Worm (Caenorhabditis elegans): ENCODE results near the gene T07A5.1.

ce11 chrIII:10290541-10290940 is 15.5 kb downstream of the T07A5.1 start:
- TF ChIP-seq sea-1 (GFP tag; conservative IDR thresholded peaks at IDR 0.05) = no peak
- TF ChIP-seq B0310.2 (tag; optimal IDR thresholded peaks at IDR 0.05) = no peak
- TF ChIP-seq scrt-1 (GFP tag; IDR thresholded peaks at IDR 0.05) = no peak
